Worm (Caenorhabditis elegans): Measurements from ENCODE around the gene T13C2.2.
"Not testable (repeated sequence)": the region's sequence is repeated elsewhere in the genome, so short reads cannot be mapped to it uniquely, and the experiment has no call there.

ce11 chrII:6775076-6775475 lies 16.9 kb upstream of the T13C2.2 start, which contains the start of gene agr-1:
- not testable (repeated sequence) for TF ChIP-seq nhr-237 (tag; optimal IDR thresholded peaks at IDR 0.05); pha-4 (tag; optimal IDR thresholded peaks at IDR 0.05); nhr-76 (tag; optimal IDR thresholded peaks at IDR 0.05); lin-13 (tag; optimal IDR thresholded peaks at IDR 0.05); lsy-2 (tag; optimal IDR thresholded peaks at IDR 0.05); unc-120 (tag; optimal IDR thresholded peaks at IDR 0.05; ENCODE audit: poor library complexity, severe bottlenecking); bed-3 (GFP tag; optimal IDR thresholded peaks at IDR 0.05); cnd-1 (tag; optimal IDR thresholded peaks at IDR 0.05); blmp-1 (tag; optimal IDR thresholded peaks at IDR 0.05)

Measured in whole organism, mixed stage, embryonic.